Worm (Caenorhabditis elegans): ENCODE results near the gene cdc-14.

Gene cdc-14

ce11 chrII:5554788-5555187, 38.4 kb downstream of the cdc-14 start:
- TF ChIP-seq fos-1 (tag; optimal IDR thresholded peaks at IDR 0.05): no peak
- no peak for TF ChIP-seq F13H6.1 (tag; optimal IDR thresholded peaks at IDR 0.05)
- TF ChIP-seq egl-27 (tag; optimal IDR thresholded peaks at IDR 0.05): no peak
- no peak for TF ChIP-seq nhr-129 (tag; optimal IDR thresholded peaks at IDR 0.05)
- TF ChIP-seq R02D3.7 (tag; optimal IDR thresholded peaks at IDR 0.05): no peak
- TF ChIP-seq aly-2 (tag; optimal IDR thresholded peaks at IDR 0.05): no peak
- TF ChIP-seq ztf-1 (GFP tag; conservative IDR thresholded peaks at IDR 0.05): no peak
- TF ChIP-seq lin-11 (tag; optimal IDR thresholded peaks at IDR 0.05): no peak
- TF ChIP-seq C34F6.9 (tag; optimal IDR thresholded peaks at IDR 0.05): no peak
- no peak for TF ChIP-seq elt-1 (tag; optimal IDR thresholded peaks at IDR 0.05)
- no peak for TF ChIP-seq peb-1 (tag; optimal IDR thresholded peaks at IDR 0.05)
- TF ChIP-seq nhr-10 (tag; optimal IDR thresholded peaks at IDR 0.05): no peak
- TF ChIP-seq unc-62 (GFP tag; optimal IDR thresholded peaks at IDR 0.05): no peak
- no peak for TF ChIP-seq ceh-16 (tag; optimal IDR thresholded peaks at IDR 0.05)
- no peak for TF ChIP-seq ama-1 (optimal IDR thresholded peaks at IDR 0.05)

- no peak for TF ChIP-seq ceh-82 (tag; optimal IDR thresholded peaks at IDR 0.05)
- no peak for TF ChIP-seq ztf-4 (tag; optimal IDR thresholded peaks at IDR 0.05)
- TF ChIP-seq zag-1 (tag; optimal IDR thresholded peaks at IDR 0.05): no peak
- no peak for TF ChIP-seq C34F6.9 (tag; optimal IDR thresholded peaks at IDR 0.05)
- no peak for TF ChIP-seq R02D3.7 (tag; optimal IDR thresholded peaks at IDR 0.05)
Observed at ce11 chrII:5554317-5554716, 38.9 kb downstream of the cdc-14 start, which contains the start of gene ins-12. ins-12 (plus strand) TSS chrII:5554617.

DNA sequence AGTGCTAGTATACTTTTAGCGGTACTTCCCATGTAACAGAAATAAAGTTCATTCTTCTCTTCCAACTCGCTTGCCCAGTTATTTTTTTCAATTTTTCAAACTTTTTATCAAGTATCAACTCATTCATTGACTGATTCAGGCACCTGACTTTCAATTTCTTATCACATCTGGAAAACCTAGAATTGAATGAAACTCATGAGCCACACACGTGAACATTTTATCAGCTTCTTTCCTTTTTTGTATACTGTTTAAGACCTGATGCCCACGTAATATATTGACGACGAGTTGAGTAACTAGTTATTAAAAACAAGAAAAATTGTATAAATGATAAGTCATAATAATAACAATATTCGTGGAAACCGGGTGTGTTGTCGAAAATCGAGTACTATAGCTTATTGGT, 39.7 kb downstream of the cdc-14 start:
- TF ChIP-seq fos-1 (tag; optimal IDR thresholded peaks at IDR 0.05): peak; percentile 64
- no peak for TF ChIP-seq F13H6.1 (tag; optimal IDR thresholded peaks at IDR 0.05)
- peak; percentile 19 for TF ChIP-seq crh-2 (tag; optimal IDR thresholded peaks at IDR 0.05)
- TF ChIP-seq nhr-11 (tag; optimal IDR thresholded peaks at IDR 0.05): no peak
- peak; percentile 59 for TF ChIP-seq sma-9 (GFP tag; optimal IDR thresholded peaks at IDR 0.05)
- no peak for TF ChIP-seq sma-9 (tag; optimal IDR thresholded peaks at IDR 0.05)
- TF ChIP-seq nhr-10 (tag; optimal IDR thresholded peaks at IDR 0.05): no peak

ce11 chrII:5551517-5551916, 41.7 kb downstream of the cdc-14 start, which contains the start of gene C17C3.5:
C17C3.5 (plus strand) TSS chrII:5551817.
- TF ChIP-seq Y55F3AM.14 (GFP tag; optimal IDR thresholded peaks at IDR 0.05) (no peak), unc-55 (GFP tag; optimal IDR thresholded peaks at IDR 0.05) (no peak), lsy-2 (tag; optimal IDR thresholded peaks at IDR 0.05) (no peak), sem-4 (tag; optimal IDR thresholded peaks at IDR 0.05) (no peak), gmeb-1 (tag; optimal IDR thresholded peaks at IDR 0.05) (no peak), lin-39 (tag; optimal IDR thresholded peaks at IDR 0.05) (no peak), skn-1 (tag; optimal IDR thresholded peaks at IDR 0.05) (no peak), ZK546.5 (tag; optimal IDR thresholded peaks at IDR 0.05) (no peak), nhr-237 (tag; optimal IDR thresholded peaks at IDR 0.05) (no peak), alr-1 (tag; optimal IDR thresholded peaks at IDR 0.05) (no peak), nhr-23 (tag; optimal IDR thresholded peaks at IDR 0.05) (no peak), ztf-11 (tag; optimal IDR thresholded peaks at IDR 0.05) (no peak), unc-39 (tag; optimal IDR thresholded peaks at IDR 0.05) (no peak), snpc-4 (tag; optimal IDR thresholded peaks at IDR 0.05) (no peak), peb-1 (tag; optimal IDR thresholded peaks at IDR 0.05) (no peak), ztf-4 (tag; optimal IDR thresholded peaks at IDR 0.05) (no peak)

- TF ChIP-seq nhr-12 (tag; optimal IDR thresholded peaks at IDR 0.05): no peak
- no peak for TF ChIP-seq aly-2 (tag; optimal IDR thresholded peaks at IDR 0.05)
- TF ChIP-seq ztf-11 (tag; optimal IDR thresholded peaks at IDR 0.05): no peak
- TF ChIP-seq R02D3.7 (tag; optimal IDR thresholded peaks at IDR 0.05): no peak
- TF ChIP-seq lsy-2 (tag; optimal IDR thresholded peaks at IDR 0.05): no peak
- no peak for TF ChIP-seq ztf-4 (tag; optimal IDR thresholded peaks at IDR 0.05)
Observed at ce11 chrII:5549746-5550145, 43.5 kb downstream of the cdc-14 start, which contains the start of gene C17C3.6. C17C3.6 (plus strand) TSS chrII:5550046.

All from whole organism, L2 larva.